Worm (Caenorhabditis elegans) whole organism, midembryonic: ENCODE measurements around the gene dlc-3.
A peak's percentile ranks its signal among the peaks of the same experiment; 100 is the strongest.

Experiments used
- flt-1 ChIP-seq: fragments of 200-800 bp; sonication (Bioruptor generic); IDR thresholded peaks from 2 replicates; pipeline ENCODE4 v1.3.6; 2022; ENCODE audit warnings: missing genetic modification characterization, missing compliant biosample characterization
- klf-2 ChIP-seq: fragments of 200-800 bp; sonication (Bioruptor generic); conservative IDR thresholded peaks from 2 replicates; pipeline ENCODE4 v1.3.6; 2022; ENCODE audit warnings: missing genetic modification reagents, missing genetic modification characterization, missing compliant biosample characterization
- tab-1 ChIP-seq: fragments of 200-800 bp; sonication (Bioruptor generic); IDR thresholded peaks from 2 replicates; pipeline ENCODE4 v1.3.6; 2022; ENCODE audit warnings: missing genetic modification characterization, missing compliant biosample characterization
- ztf-23 ChIP-seq: fragments of 200-800 bp; sonication (Bioruptor generic); IDR thresholded peaks from 2 replicates; pipeline ENCODE4 v1.3.6; 2022; ENCODE audit warnings: missing genetic modification reagents, missing genetic modification characterization, missing compliant biosample characterization
- ztf-29 ChIP-seq: fragments of 200-800 bp; sonication (Bioruptor generic); IDR thresholded peaks from 2 replicates; pipeline ENCODE4 v1.3.6; 2022; ENCODE audit warnings: missing genetic modification reagents, missing genetic modification characterization, missing compliant biosample characterization

- TF ChIP-seq ztf-23 (GFP tag; lab: Robert Waterston, UW) = peak; percentile 83
- TF ChIP-seq ztf-29 (GFP tag; lab: Robert Waterston, UW) = 0 out of 2 replicates have a peak, but pooled peaks have one; percentile 22
- TF ChIP-seq klf-2 (GFP tag; lab: Robert Waterston, UW) = 0 out of 2 replicates have a peak, but pooled peaks have one; percentile 46
- peak; percentile 71; the same call in 1 of the 2 replicates for TF ChIP-seq flt-1 (GFP tag; lab: Robert Waterston, UW)
- peak; percentile 77 for TF ChIP-seq tab-1 (GFP tag; lab: Robert Waterston, UW)
These were observed 43.8 kb upstream of the dlc-3 start for ce11 chrIV:16388136-16388635.
